Fruit fly (Drosophila melanogaster): Measurements from ENCODE around the gene CG15020.
A peak's percentile ranks its signal among the peaks of the same experiment; 100 is the strongest.

Gene CG15020

DNA sequence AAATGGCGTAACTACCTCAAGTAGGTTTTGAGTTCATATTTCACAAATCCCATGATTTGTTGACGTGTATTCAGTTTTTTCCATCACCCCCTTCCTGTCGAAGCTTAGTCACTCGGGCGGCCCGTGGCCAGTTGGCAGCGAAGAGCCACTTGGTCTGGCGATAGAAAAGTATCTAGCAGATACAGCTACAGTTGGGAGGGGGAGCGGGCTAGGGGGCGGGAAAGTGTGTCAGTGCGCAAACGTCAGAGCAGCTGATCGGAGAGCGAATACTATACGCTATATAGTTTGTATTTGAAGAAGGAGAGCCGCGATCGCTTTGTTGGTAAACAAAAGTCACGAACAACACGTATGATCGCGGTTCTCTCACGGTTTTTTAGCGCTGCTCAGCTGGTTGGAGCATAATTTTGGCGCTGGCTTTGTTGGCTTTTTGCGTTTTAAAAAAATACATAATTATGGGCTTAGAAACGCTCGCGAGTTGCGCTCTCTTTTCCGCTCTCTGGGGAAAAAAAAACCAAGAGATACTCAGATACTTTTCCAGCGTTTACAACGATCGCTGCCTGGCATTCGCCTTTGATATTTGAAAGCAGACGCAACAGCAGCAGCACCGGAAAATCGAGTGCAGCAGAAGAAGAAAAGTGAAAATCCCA, 7.5 kb upstream of the CG15020 start (continued):
- TF ChIP-seq Deaf1 (tag; optimal IDR thresholded peaks at IDR 0.05), result peak; percentile 47
- TF ChIP-seq Taf1 (GFP tag; IDR thresholded peaks at IDR 0.05), result no peak
- no peak for TF ChIP-seq eyg (GFP tag; optimal IDR thresholded peaks at IDR 0.05)
- TF ChIP-seq H15 (GFP tag; IDR thresholded peaks at IDR 0.05), result no peak; the same call in 2 of the 3 replicates
- TF ChIP-seq Oaz (GFP tag; IDR thresholded peaks at IDR 0.05), result no peak
- TF ChIP-seq Drgx (GFP tag; IDR thresholded peaks at IDR 0.05), result peak; percentile 56
- no peak for TF ChIP-seq CG42726 (GFP tag; IDR thresholded peaks at IDR 0.05; ENCODE audit: partially characterized antibody)
- TF ChIP-seq CG6254 (GFP tag; optimal IDR thresholded peaks at IDR 0.05), result no peak
- peak; percentile 22 for TF ChIP-seq D19B (GFP tag; optimal IDR thresholded peaks at IDR 0.05)
- TF ChIP-seq psq (GFP tag; optimal IDR thresholded peaks at IDR 0.05), result no peak
- no peak for TF ChIP-seq tup (GFP tag; optimal IDR thresholded peaks at IDR 0.05)
- TF ChIP-seq chm (GFP tag; IDR thresholded peaks at IDR 0.05), result peak; percentile 42; the same call in 1 of the 2 replicates
- peak; percentile 40; the same call in 3 of the 4 replicates for TF ChIP-seq Dll (GFP tag; IDR thresholded peaks at IDR 0.05; ENCODE audit: partially characterized antibody)
- no peak for TF ChIP-seq CG3163 (GFP tag; optimal IDR thresholded peaks at IDR 0.05)
- peak; percentile 37; the same call in 1 of the 2 replicates for TF ChIP-seq Ada2b (GFP tag; IDR thresholded peaks at IDR 0.05)
- TF ChIP-seq pho (GFP tag; optimal IDR thresholded peaks at IDR 0.05), result no peak
- peak; percentile 36; the same call in 1 of the 2 replicates for TF ChIP-seq CG3847 (GFP tag; IDR thresholded peaks at IDR 0.05)
- no peak for TF ChIP-seq Sox102F (GFP tag; optimal IDR thresholded peaks at IDR 0.05)
- peak; percentile 60; the same call in 1 of the 3 replicates for TF ChIP-seq otp (GFP tag; IDR thresholded peaks at IDR 0.05)
- no peak for TF ChIP-seq CG1792 (GFP tag; optimal IDR thresholded peaks at IDR 0.05)
- no peak for TF ChIP-seq Hr3 (GFP tag; optimal IDR thresholded peaks at IDR 0.05)
- 0 out of 2 replicates have a peak, but pooled peaks have one; percentile 7 for TF ChIP-seq klu (GFP tag; IDR thresholded peaks at IDR 0.05)
- TF ChIP-seq CG4707 (GFP tag; optimal IDR thresholded peaks at IDR 0.05), result no peak
- TF ChIP-seq danr (GFP tag; IDR thresholded peaks at IDR 0.05), result no peak
- TF ChIP-seq CG2129 (GFP tag; IDR thresholded peaks at IDR 0.05; ENCODE audit: partially characterized antibody), result no peak
- peak; percentile 82 for TF ChIP-seq NFAT (GFP tag; IDR thresholded peaks at IDR 0.05)
- no peak for TF ChIP-seq CG18619 (GFP tag; optimal IDR thresholded peaks at IDR 0.05)
- TF ChIP-seq CG12155 (GFP tag; optimal IDR thresholded peaks at IDR 0.05), result no peak
- TF ChIP-seq CG7963 (GFP tag; IDR thresholded peaks at IDR 0.05; ENCODE audit: partially characterized antibody), result no peak
- TF ChIP-seq CG9797 (GFP tag; optimal IDR thresholded peaks at IDR 0.05), result no peak
- no peak for TF ChIP-seq CG9437 (GFP tag; optimal IDR thresholded peaks at IDR 0.05)
- no peak for TF ChIP-seq Usf (GFP tag; optimal IDR thresholded peaks at IDR 0.05)
- peak; percentile 50 for TF ChIP-seq CG32532 (GFP tag; IDR thresholded peaks at IDR 0.05)
- TF ChIP-seq dan (GFP tag; IDR thresholded peaks at IDR 0.05), result no peak
- TF ChIP-seq CG17361 (GFP tag; IDR thresholded peaks at IDR 0.05), result no peak
- TF ChIP-seq dmrt11E (tag; optimal IDR thresholded peaks at IDR 0.05), result no peak
- no peak for TF ChIP-seq hkb (optimal IDR thresholded peaks at IDR 0.05)
- no peak for TF ChIP-seq hkb (GFP tag; IDR thresholded peaks at IDR 0.05)
- no peak for TF ChIP-seq zen2 (GFP tag; IDR thresholded peaks at IDR 0.05; ENCODE audit: partially characterized antibody)
- TF ChIP-seq Lhr (GFP tag; optimal IDR thresholded peaks at IDR 0.05), result no peak
- no peak for TF ChIP-seq Eip74EF (GFP tag; optimal IDR thresholded peaks at IDR 0.05)
- TF ChIP-seq corto (GFP tag; optimal IDR thresholded peaks at IDR 0.05), result no peak
- no peak; the same call in 1 of the 2 replicates for TF ChIP-seq vvl (GFP tag; IDR thresholded peaks at IDR 0.05)
- TF ChIP-seq CG13424 (tag; optimal IDR thresholded peaks at IDR 0.05), result no peak
- peak; percentile 21 for TF ChIP-seq CG13296 (GFP tag; optimal IDR thresholded peaks at IDR 0.05)
- no peak for TF ChIP-seq CG12744 (GFP tag; optimal IDR thresholded peaks at IDR 0.05)
- no peak for TF ChIP-seq CG6683 (GFP tag; optimal IDR thresholded peaks at IDR 0.05)
- no peak for TF ChIP-seq jigr1 (GFP tag; IDR thresholded peaks at IDR 0.05)
- no peak for TF ChIP-seq NC2β (GFP tag; optimal IDR thresholded peaks at IDR 0.05)
- no peak for TF ChIP-seq chif (GFP tag; optimal IDR thresholded peaks at IDR 0.05)

All from whole organism, embryonic.